Worm (Caenorhabditis elegans) whole organism, L1 larva: ENCODE data around the gene C32D5.10.

Experiments
- C34B4.2 ChIP-seq: sonication (generic microtip); optimal IDR thresholded peaks from 2 replicates; lab custom pipeline; 2017; ENCODE audit warnings: mild to moderate bottlenecking, missing genetic modification characterization, missing compliant biosample characterization
- F16B12.6 ChIP-seq: fragments of 150-350 bp; optimal IDR thresholded peaks from 2 replicates; lab custom pipeline; 2014; ENCODE audit warnings: missing biosample characterization, missing genetic modification characterization
- aha-1 ChIP-seq: fragments of 150-350 bp; optimal IDR thresholded peaks from 2 replicates; lab custom pipeline; 2014; ENCODE audit warnings: missing biosample characterization, missing genetic modification characterization
- aly-2 ChIP-seq: fragments of 150-350 bp; optimal IDR thresholded peaks from 2 replicates; lab custom pipeline; 2014; ENCODE audit warnings: missing biosample characterization, missing genetic modification characterization
- ama-1 ChIP-seq: fragments of 150-350 bp; optimal IDR thresholded peaks from 2 replicates; lab custom pipeline; 2014
- ceh-8 ChIP-seq: fragments of 200-800 bp; sonication (Bioruptor generic); optimal IDR thresholded peaks from 2 replicates; lab custom pipeline; 2018; ENCODE audit warnings: mild to moderate bottlenecking, missing genetic modification characterization, moderate library complexity, missing compliant biosample characterization
- ces-1 ChIP-seq: fragments of 150-350 bp; optimal IDR thresholded peaks from 2 replicates; lab custom pipeline; 2014; ENCODE audit warnings: missing biosample characterization, missing genetic modification reagents, missing genetic modification characterization
- dpl-1 ChIP-seq, 3 experiments: fragments of 150-350 bp in 2 of 3; sonication (generic microtip) in 1 of 3; optimal IDR thresholded peaks; 2 replicates each; lab custom pipeline; 2014 to 2017; ENCODE audit warnings: missing biosample characterization in 3 of 3, missing genetic modification characterization in 3 of 3, missing genetic modification reagents in 3 of 3
- dsc-1 ChIP-seq: sonication (generic microtip); optimal IDR thresholded peaks from 2 replicates; lab custom pipeline; 2016; ENCODE audit warnings: mild to moderate bottlenecking, missing genetic modification characterization, missing compliant biosample characterization
- efl-1 ChIP-seq, 4 experiments: fragments of 150-350 bp; optimal IDR thresholded peaks in 3 of 4; peaks in 1 of 4; 1 replicate in 1 of 4; 2 replicates in 3 of 4; lab custom pipeline; 2014; ENCODE audit warnings: missing biosample characterization in 2 of 4, missing genetic modification characterization in 2 of 4, missing genetic modification reagents in 2 of 4
- egl-13 ChIP-seq: sonication (generic microtip); optimal IDR thresholded peaks from 2 replicates; lab custom pipeline; 2016; ENCODE audit warnings: missing genotype, missing genetic modification reagents, missing genetic modification characterization, missing compliant biosample characterization
- elt-3 ChIP-seq, 6 experiments: fragments of 150-350 bp in 1 of 6; sonication (generic microtip); optimal IDR thresholded peaks; 2 replicates each; lab custom pipeline; 2017 to 2018; ENCODE audit warnings: missing biosample characterization in 6 of 6, missing genetic modification characterization in 6 of 6, inconsistent platforms in 1 of 6
- fkh-10 ChIP-seq: sonication (generic microtip); optimal IDR thresholded peaks from 2 replicates; lab custom pipeline; 2017; ENCODE audit warnings: missing biosample characterization, missing genetic modification reagents, missing genetic modification characterization
- fkh-4 ChIP-seq: sonication (generic microtip); optimal IDR thresholded peaks from 2 replicates; lab custom pipeline; 2016; ENCODE audit warnings: missing compliant biosample characterization, missing genetic modification characterization, borderline replicate concordance
- hpl-2 ChIP-seq: fragments of 150-350 bp; optimal IDR thresholded peaks from 2 replicates; lab custom pipeline; 2014; ENCODE audit warnings: missing biosample characterization, missing genetic modification reagents, missing genetic modification characterization
- isw-1 ChIP-seq: fragments of 200-800 bp; sonication (Bioruptor generic); IDR thresholded peaks from 2 replicates; pipeline ENCODE4 v1.3.6; 2022; ENCODE audit warnings: missing genetic modification characterization, missing compliant biosample characterization
- lin-14 ChIP-seq: fragments of 200-800 bp; sonication (Bioruptor generic); optimal IDR thresholded peaks from 2 replicates; lab custom pipeline; 2018; ENCODE audit warnings: mild to moderate bottlenecking, missing genetic modification characterization, moderate library complexity, missing compliant biosample characterization
- lin-35 ChIP-seq, 2 experiments: fragments of 150-350 bp; optimal IDR thresholded peaks; 2 replicates each; lab custom pipeline; 2014; ENCODE audit warnings: missing biosample characterization in 2 of 2, missing genetic modification characterization in 2 of 2, missing genetic modification reagents in 2 of 2
- lsy-2 ChIP-seq, 2 experiments: fragments of 150-350 bp; optimal IDR thresholded peaks; 2 replicates each; lab custom pipeline; 2014; ENCODE audit warnings: missing biosample characterization in 2 of 2, missing genetic modification characterization in 2 of 2
- mab-9 ChIP-seq: fragments of 200-800 bp; sonication (Bioruptor generic); IDR thresholded peaks from 2 replicates; pipeline ENCODE4 v1.3.6; 2022; ENCODE audit warnings: missing genetic modification reagents, missing genetic modification characterization, missing compliant biosample characterization
- mdl-1 ChIP-seq, 2 experiments: fragments of 150-350 bp; optimal IDR thresholded peaks; 2 replicates each; lab custom pipeline; 2014 to 2017; ENCODE audit warnings: missing biosample characterization in 2 of 2, missing genetic modification characterization in 2 of 2, inconsistent platforms in 1 of 2
- nhr-20 ChIP-seq: sonication (generic microtip); optimal IDR thresholded peaks from 2 replicates; lab custom pipeline; 2016; ENCODE audit warnings: mild to moderate bottlenecking, missing genetic modification characterization, missing compliant biosample characterization
- nhr-28 ChIP-seq: fragments of 150-350 bp; optimal IDR thresholded peaks from 2 replicates; lab custom pipeline; 2014; ENCODE audit warnings: missing biosample characterization, missing genetic modification characterization
- nhr-71 ChIP-seq: sonication (generic microtip); optimal IDR thresholded peaks from 2 replicates; lab custom pipeline; 2016; ENCODE audit warnings: mild to moderate bottlenecking, missing genetic modification characterization, moderate library complexity, missing compliant biosample characterization
- nhr-77 ChIP-seq: fragments of 150-350 bp; optimal IDR thresholded peaks from 2 replicates; lab custom pipeline; 2014; ENCODE audit warnings: missing biosample characterization, missing genetic modification characterization
- nhr-85 ChIP-seq: sonication (generic microtip); peaks from one replicate; lab custom pipeline; 2016; ENCODE audit warnings: missing genetic modification characterization, inconsistent platforms, missing compliant biosample characterization
- nhr-90 ChIP-seq: sonication (generic microtip); optimal IDR thresholded peaks from 2 replicates; lab custom pipeline; 2016; ENCODE audit warnings: mild to moderate bottlenecking, missing genetic modification characterization, missing compliant biosample characterization; ENCODE audit not compliant: poor library complexity
- pag-3 ChIP-seq: sonication (generic microtip); optimal IDR thresholded peaks from 2 replicates; lab custom pipeline; 2017; ENCODE audit warnings: missing genetic modification characterization, mild to moderate bottlenecking, missing compliant biosample characterization, antibody characterized with exemption, borderline replicate concordance; ENCODE audit not compliant: insufficient read depth
- pqm-1 ChIP-seq: sonication (generic microtip); optimal IDR thresholded peaks from 3 replicates; lab custom pipeline; 2017; ENCODE audit warnings: missing biosample characterization, missing genetic modification characterization
- rnt-1 ChIP-seq: sonication (generic microtip); optimal IDR thresholded peaks from 2 replicates; lab custom pipeline; 2016; ENCODE audit warnings: mild to moderate bottlenecking, missing genetic modification characterization, moderate library complexity, missing compliant biosample characterization
- skn-1 ChIP-seq: fragments of 150-350 bp; optimal IDR thresholded peaks from 2 replicates; lab custom pipeline; 2014; ENCODE audit warnings: missing biosample characterization, missing genetic modification characterization
- snu-23 ChIP-seq: sonication (generic microtip); optimal IDR thresholded peaks from 2 replicates; lab custom pipeline; 2016; ENCODE audit warnings: missing genetic modification characterization, missing compliant biosample characterization
- sptf-1 ChIP-seq: fragments of 150-350 bp; optimal IDR thresholded peaks from 2 replicates; lab custom pipeline; 2014; ENCODE audit warnings: missing biosample characterization, missing genetic modification characterization
- swsn-7 ChIP-seq: sonication (generic microtip); optimal IDR thresholded peaks from 2 replicates; lab custom pipeline; 2016; ENCODE audit warnings: missing genetic modification characterization, missing compliant biosample characterization
- tbx-2 ChIP-seq: sonication (generic microtip); optimal IDR thresholded peaks from 2 replicates; lab custom pipeline; 2016; ENCODE audit warnings: missing genetic modification characterization, missing compliant biosample characterization
- tlp-1 ChIP-seq: fragments of 150-350 bp; optimal IDR thresholded peaks from 2 replicates; lab custom pipeline; 2014; ENCODE audit warnings: missing biosample characterization, missing genetic modification characterization
- unc-30 ChIP-seq: sonication (generic microtip); optimal IDR thresholded peaks from 2 replicates; lab custom pipeline; 2017; ENCODE audit warnings: missing biosample characterization, missing genetic modification characterization
- unc-86 ChIP-seq: sonication (generic microtip); optimal IDR thresholded peaks from 2 replicates; lab custom pipeline; 2016; ENCODE audit warnings: missing genetic modification characterization, missing compliant biosample characterization
- vab-15 ChIP-seq: sonication (generic microtip); optimal IDR thresholded peaks from 2 replicates; lab custom pipeline; 2017; ENCODE audit warnings: missing genotype, mild to moderate bottlenecking, missing genetic modification characterization, missing compliant biosample characterization
- xbp-1 ChIP-seq: sonication (generic microtip); optimal IDR thresholded peaks from 2 replicates; lab custom pipeline; 2016; ENCODE audit warnings: missing genetic modification characterization, missing compliant biosample characterization
- ztf-11 ChIP-seq, 2 experiments: sonication (generic microtip); optimal IDR thresholded peaks; 2 replicates each; lab custom pipeline; 2016 to 2017; ENCODE audit warnings: missing genetic modification characterization in 2 of 2, missing biosample characterization in 1 of 2, missing compliant biosample characterization in 1 of 2
- ztf-4 ChIP-seq: fragments of 150-350 bp; optimal IDR thresholded peaks from 2 replicates; lab custom pipeline; 2014; ENCODE audit warnings: missing biosample characterization, missing genetic modification characterization

C32D5.10 gene

ce11 chrII:6309198-6309597 lies 42.6 kb downstream of the C32D5.10 start, which contains the start of gene glb-10:
Gene glb-10 (minus strand): TSS chrII:6309298.
- no peak for TF ChIP-seq pqm-1 (tag; lab: Kevin White, UChicago)
- no peak for TF ChIP-seq xbp-1 (tag; lab: Kevin White, UChicago)
- TF ChIP-seq tlp-1, result no peak
- TF ChIP-seq dpl-1 (GFP tag; optimal IDR thresholded peaks at IDR 0.05; lab: Kevin White, UChicago), result no peak
- TF ChIP-seq unc-86 (tag; lab: Kevin White, UChicago), result no peak
- TF ChIP-seq lin-35 (GFP tag; optimal IDR thresholded peaks at IDR 0.05; lab: Kevin White, UChicago), result no peak
- TF ChIP-seq ama-1 (lab: Kevin White, UChicago), result no peak
- TF ChIP-seq tbx-2 (tag; lab: Kevin White, UChicago), result no peak
- TF ChIP-seq vab-15 (tag; lab: Kevin White, UChicago), result no peak
- no peak for TF ChIP-seq C34B4.2 (tag; lab: Kevin White, UChicago)
- TF ChIP-seq aly-2 (tag; lab: Kevin White, UChicago), result no peak
- no peak for TF ChIP-seq nhr-85 (tag; lab: Kevin White, UChicago)
- no peak for TF ChIP-seq nhr-77 (tag; lab: Kevin White, UChicago)
- no peak for TF ChIP-seq ztf-4 (tag; lab: Kevin White, UChicago)
- TF ChIP-seq unc-30 (tag; lab: Kevin White, UChicago), result no peak
- no peak for TF ChIP-seq rnt-1 (tag; lab: Kevin White, UChicago)
- no peak for TF ChIP-seq F16B12.6 (tag; lab: Kevin White, UChicago)
- no peak for TF ChIP-seq fkh-10 (GFP tag; lab: Kevin White, UChicago)

ce11 chrII:6306125-6306524 lies 45.7 kb downstream of the C32D5.10 start, which contains the start of gene C29F5.8:
Gene C29F5.8 (plus strand): TSS chrII:6306425.
- no peak for TF ChIP-seq mab-9 (GFP tag; lab: Robert Waterston, UW)
- no peak for TF ChIP-seq pag-3 (tag; lab: Kevin White, UChicago)
- no peak for TF ChIP-seq isw-1 (GFP tag; lab: Robert Waterston, UW)
- TF ChIP-seq hpl-2, result no peak
- no peak for TF ChIP-seq skn-1 (tag; lab: Kevin White, UChicago)
- no peak for TF ChIP-seq fkh-4 (tag; lab: Kevin White, UChicago)
- TF ChIP-seq ztf-11 (tag; optimal IDR thresholded peaks at IDR 0.05; lab: Kevin White, UChicago), result no peak
- TF ChIP-seq swsn-7 (tag; lab: Kevin White, UChicago), result no peak
- TF ChIP-seq nhr-90 (tag; lab: Kevin White, UChicago), result no peak
- TF ChIP-seq sptf-1 (tag; lab: Kevin White, UChicago), result no peak
- no peak for TF ChIP-seq lin-14 (GFP tag; lab: Kevin White, UChicago)
- TF ChIP-seq nhr-77 (tag; lab: Kevin White, UChicago), result no peak
- no peak for TF ChIP-seq nhr-20 (tag; lab: Kevin White, UChicago)
- TF ChIP-seq rnt-1 (tag; lab: Kevin White, UChicago), result no peak
- no peak for TF ChIP-seq ces-1 (GFP tag; lab: Kevin White, UChicago)
- TF ChIP-seq egl-13 (tag; lab: Kevin White, UChicago), result no peak
- no peak for TF ChIP-seq nhr-71 (tag; lab: Kevin White, UChicago)
- no peak for TF ChIP-seq nhr-28 (tag; lab: Kevin White, UChicago)
- TF ChIP-seq aha-1, result no peak
- TF ChIP-seq, all 84 proteins: peak for 0

ce11 chrII:6303209-6303740 lies 48.5 kb downstream of the C32D5.10 start, which contains the start of gene C29F5.1:
Gene C29F5.1 (plus strand): TSS chrII:6303525.
- TF ChIP-seq lsy-2 (tag; optimal IDR thresholded peaks at IDR 0.05; lab: Kevin White, UChicago) (peak in 1 of 2 experiments; percentile 2), elt-3 (tag; optimal IDR thresholded peaks at IDR 0.05; lab: Kevin White, UChicago) (no peak), mdl-1 (tag; optimal IDR thresholded peaks at IDR 0.05; lab: Kevin White, UChicago) (peak in 1 of 2 experiments; percentile 0), aly-2 (tag; lab: Kevin White, UChicago) (no peak), pag-3 (tag; lab: Kevin White, UChicago) (peak; percentile 11), ceh-8 (GFP tag; lab: Kevin White, UChicago) (no peak), nhr-71 (tag; lab: Kevin White, UChicago) (peak; percentile 43), dsc-1 (tag; lab: Kevin White, UChicago) (peak; percentile 34), rnt-1 (tag; lab: Kevin White, UChicago) (peak; percentile 50), skn-1 (tag; lab: Kevin White, UChicago) (no peak), snu-23 (GFP tag; lab: Kevin White, UChicago) (peak; percentile 20), lin-14 (GFP tag; lab: Kevin White, UChicago) (peak; percentile 89), efl-1 (optimal IDR thresholded peaks at IDR 0.05; lab: Kevin White, UChicago) (no peak), efl-1 (GFP tag; optimal IDR thresholded peaks at IDR 0.05 in 1 of 2; lab: Kevin White, UChicago) (peak in 1 of 2 experiments; percentile 92), swsn-7 (tag; lab: Kevin White, UChicago) (no peak)
